Worm (Caenorhabditis elegans): ENCODE measurements around the gene T27E4.7.

ce11 chrV:9076273-9076672 lies at the start of gene T27E4.7:
- TF ChIP-seq ceh-24 (tag; optimal IDR thresholded peaks at IDR 0.05), result no peak
- TF ChIP-seq ama-1 (optimal IDR thresholded peaks at IDR 0.05), result no peak
- no peak for TF ChIP-seq F13H6.1 (tag; optimal IDR thresholded peaks at IDR 0.05)
- no peak for TF ChIP-seq odd-2 (tag; optimal IDR thresholded peaks at IDR 0.05)
- TF ChIP-seq pha-4 (tag; optimal IDR thresholded peaks at IDR 0.05), result no peak
- no peak for TF ChIP-seq pat-9 (tag; optimal IDR thresholded peaks at IDR 0.05)
- TF ChIP-seq ttx-3 (tag; optimal IDR thresholded peaks at IDR 0.05), result no peak
- TF ChIP-seq ceh-45 (GFP tag; IDR thresholded peaks at IDR 0.05), result no peak
- no peak for TF ChIP-seq ets-4 (tag; optimal IDR thresholded peaks at IDR 0.05)
- no peak for TF ChIP-seq tbx-2 (tag; optimal IDR thresholded peaks at IDR 0.05)

Data from whole organism, late embryonic.